Worm (Caenorhabditis elegans) whole organism, mixed stage, embryonic: Measurements from ENCODE around the gene msp-19.

Experiments used
- elt-1 ChIP-seq: sonication (generic microtip); optimal IDR thresholded peaks from 2 replicates; lab custom pipeline; 2017; ENCODE audit warnings: missing genetic modification characterization, mild to moderate bottlenecking, missing compliant biosample characterization, antibody characterized with exemption, moderate library complexity, borderline replicate concordance; ENCODE audit not compliant: insufficient read depth
- flh-1 ChIP-seq: fragments of 200-800 bp; sonication (Bioruptor generic); optimal IDR thresholded peaks from 2 replicates; lab custom pipeline; 2018; ENCODE audit warnings: mild to moderate bottlenecking, missing genetic modification characterization, moderate library complexity, missing compliant biosample characterization
- hlh-1 ChIP-seq: fragments of 150-350 bp; optimal IDR thresholded peaks from 2 replicates; lab custom pipeline; 2014; ENCODE audit warnings: missing biosample characterization, missing genetic modification reagents, missing genetic modification characterization
- lin-13 ChIP-seq: fragments of 150-350 bp; optimal IDR thresholded peaks from 2 replicates; lab custom pipeline; 2014; ENCODE audit warnings: missing biosample characterization, missing genetic modification characterization
- mep-1 ChIP-seq: fragments of 150-350 bp; optimal IDR thresholded peaks from 2 replicates; lab custom pipeline; 2017; ENCODE audit warnings: missing biosample characterization, missing genetic modification reagents, missing genetic modification characterization, inconsistent platforms
- snpc-4 ChIP-seq: fragments of 150-350 bp; optimal IDR thresholded peaks from 2 replicates; lab custom pipeline; 2014; ENCODE audit warnings: missing biosample characterization, missing genetic modification characterization
- unc-62 ChIP-seq: fragments of 150-350 bp; optimal IDR thresholded peaks from 2 replicates; lab custom pipeline; 2014; ENCODE audit warnings: missing biosample characterization, missing genetic modification reagents, missing genetic modification characterization

- TF ChIP-seq elt-1 (tag; lab: Kevin White, UChicago), result no peak
- no peak for TF ChIP-seq lin-13 (tag; lab: Kevin White, UChicago)
- TF ChIP-seq snpc-4, result no peak
- no peak for TF ChIP-seq hlh-1 (tag; lab: Kevin White, UChicago)
- no peak for TF ChIP-seq flh-1 (GFP tag; lab: Kevin White, UChicago)
- TF ChIP-seq unc-62 (GFP tag; lab: Kevin White, UChicago), result no peak
- no peak for TF ChIP-seq mep-1 (tag; lab: Kevin White, UChicago)
These were observed 45.7 kb downstream of the msp-19 start, which contains the start of gene ZK354.8 for ce11 chrIV:5306040-5306439.
